Fruit fly (Drosophila melanogaster) whole organism, wandering third instar larva: Measurements from ENCODE around the gene CG3817.

ENCODE experiments used
- Abd-B ChIP-seq: fragments of >200 bp; optimal IDR thresholded peaks from 2 replicates; lab custom pipeline; 2017; ENCODE audit warnings: missing biosample characterization, missing genetic modification characterization
- CG32264 ChIP-seq: fragments of 200-800 bp; sonication (Bioruptor generic); optimal IDR thresholded peaks from 2 replicates; lab custom pipeline; 2016; ENCODE audit warnings: missing biosample characterization, missing genetic modification characterization
- CG9705 ChIP-seq: fragments of 200-800 bp; sonication (Bioruptor generic); optimal IDR thresholded peaks from 2 replicates; lab custom pipeline; 2018; ENCODE audit warnings: missing biosample characterization, mild to moderate bottlenecking, missing genetic modification characterization
- CrebA ChIP-seq: fragments of 200-800 bp; sonication (Bioruptor generic); optimal IDR thresholded peaks from 2 replicates; lab custom pipeline; 2016; ENCODE audit warnings: missing biosample characterization, mild to moderate bottlenecking, missing genetic modification characterization, borderline replicate concordance
- Dfd ChIP-seq: fragments of >200 bp; optimal IDR thresholded peaks from 2 replicates; lab custom pipeline; 2017; ENCODE audit warnings: missing biosample characterization, missing genetic modification characterization
- Dif ChIP-seq: fragments of 200-275, 200-300 bp; sonication (Bioruptor generic); optimal IDR thresholded peaks from 2 replicates; lab custom pipeline; 2018; ENCODE audit warnings: missing biosample characterization, missing genetic modification characterization; ENCODE audit not compliant: partially characterized antibody
- GATAd ChIP-seq: sonication (Bioruptor generic); optimal IDR thresholded peaks from 2 replicates; lab custom pipeline; 2016; ENCODE audit warnings: missing biosample characterization, missing genetic modification characterization
- HLH106 ChIP-seq: fragments of 200-800 bp; optimal IDR thresholded peaks from 3 replicates; lab custom pipeline; 2019; ENCODE audit warnings: missing biosample characterization, mild to moderate bottlenecking, missing genetic modification characterization, moderate library complexity
- Hnf4 ChIP-seq: fragments of 200-800 bp; sonication (Bioruptor generic); optimal IDR thresholded peaks from 2 replicates; lab custom pipeline; 2016; ENCODE audit warnings: missing biosample characterization, mild to moderate bottlenecking, missing genetic modification characterization
- Hr78 ChIP-seq: fragments of >200 bp; optimal IDR thresholded peaks from 2 replicates; lab custom pipeline; 2017; ENCODE audit warnings: missing biosample characterization, missing genetic modification characterization
- Hr83 ChIP-seq: fragments of 200-300 bp; sonication (Bioruptor generic); optimal IDR thresholded peaks from 2 replicates; lab custom pipeline; 2016; ENCODE audit warnings: missing biosample characterization, mild to moderate bottlenecking, missing genetic modification characterization, moderate library complexity; ENCODE audit not compliant: poor library complexity, severe bottlenecking
- Jra ChIP-seq: sonication (Bioruptor generic); optimal IDR thresholded peaks from 2 replicates; lab custom pipeline; 2016; ENCODE audit warnings: missing biosample characterization, missing genetic modification characterization
- Mio ChIP-seq: sonication (Bioruptor generic); optimal IDR thresholded peaks from 2 replicates; lab custom pipeline; 2016; ENCODE audit warnings: missing biosample characterization, missing genetic modification characterization
- Myc ChIP-seq: fragments of >200 bp; optimal IDR thresholded peaks from 2 replicates; lab custom pipeline; 2017
- N ChIP-seq: fragments of >200 bp; optimal IDR thresholded peaks from 2 replicates; lab custom pipeline; 2018; ENCODE audit warnings: missing biosample characterization, missing external identifiers, missing genetic modification characterization
- OdsH ChIP-seq: fragments of 200-800 bp; sonication (Bioruptor generic); optimal IDR thresholded peaks from 2 replicates; lab custom pipeline; 2016; ENCODE audit warnings: missing biosample characterization, mild to moderate bottlenecking, missing genetic modification characterization
- Rel ChIP-seq, 2 experiments: fragments of 200-800 bp; sonication (Bioruptor generic) in 1 of 2; optimal IDR thresholded peaks; 2 replicates in 1 of 2; 3 replicates in 1 of 2; lab custom pipeline; 2016 to 2019; ENCODE audit warnings: mild to moderate bottlenecking in 2 of 2, missing biosample characterization in 2 of 2, missing genetic modification characterization in 2 of 2, moderate library complexity in 1 of 2
- Sp1 ChIP-seq: fragments of 200-800 bp; sonication (Bioruptor generic); optimal IDR thresholded peaks from 3 replicates; lab custom pipeline; 2019; ENCODE audit warnings: missing biosample characterization, mild to moderate bottlenecking, missing genetic modification characterization, moderate library complexity
- Vsx2 ChIP-seq: fragments of 200-300, 225-300 bp; sonication (Bioruptor generic); optimal IDR thresholded peaks from 2 replicates; lab custom pipeline; 2018; ENCODE audit warnings: missing biosample characterization, missing genetic modification characterization; ENCODE audit not compliant: partially characterized antibody
- br ChIP-seq: fragments of 200-800 bp; sonication (Bioruptor generic); optimal IDR thresholded peaks from 2 replicates; lab custom pipeline; 2016; ENCODE audit warnings: missing biosample characterization, missing genetic modification characterization
- brk ChIP-seq: fragments of 200-800 bp; sonication (Bioruptor generic); optimal IDR thresholded peaks from 2 replicates; lab custom pipeline; 2016; ENCODE audit warnings: missing biosample characterization, mild to moderate bottlenecking, missing genetic modification characterization
- dl ChIP-seq, 2 experiments: fragments of 175-275, 200-275 bp in 1 of 2; fragments of 200-275 bp in 1 of 2; sonication (Bioruptor generic); optimal IDR thresholded peaks; lab custom pipeline; 2018; ENCODE audit warnings: mild to moderate bottlenecking in 2 of 2, missing biosample characterization in 2 of 2, missing genetic modification characterization in 2 of 2, moderate library complexity in 2 of 2; ENCODE audit not compliant: partially characterized antibody in 2 of 2, insufficient read depth in 1 of 2
- dmrt93B ChIP-seq: fragments of 200-800 bp; sonication (Bioruptor generic); optimal IDR thresholded peaks from 2 replicates; lab custom pipeline; 2018; ENCODE audit warnings: missing biosample characterization, mild to moderate bottlenecking, missing genetic modification characterization
- dsf ChIP-seq: sonication (Bioruptor generic); optimal IDR thresholded peaks from 2 replicates; lab custom pipeline; 2016; ENCODE audit warnings: missing biosample characterization, missing genetic modification characterization, borderline replicate concordance
- ey ChIP-seq: fragments of 200-800 bp; sonication (Bioruptor generic); optimal IDR thresholded peaks from 2 replicates; lab custom pipeline; 2016; ENCODE audit warnings: missing biosample characterization, missing genetic modification characterization
- foxo ChIP-seq, 2 experiments: fragments of 200-800 bp; sonication (Bioruptor generic); optimal IDR thresholded peaks; 2 replicates in 1 of 2; 3 replicates in 1 of 2; lab custom pipeline; 2016 to 2017; ENCODE audit warnings: missing biosample characterization in 2 of 2, missing genetic modification characterization in 2 of 2
- fru ChIP-seq: fragments of 200-800 bp; sonication (Bioruptor generic); optimal IDR thresholded peaks from 3 replicates; lab custom pipeline; 2016; ENCODE audit warnings: missing biosample characterization, mild to moderate bottlenecking, missing genetic modification characterization
- h ChIP-seq: fragments of 200-800 bp; sonication (Bioruptor generic); optimal IDR thresholded peaks from 3 replicates; lab custom pipeline; 2016; ENCODE audit warnings: missing biosample characterization, mild to moderate bottlenecking, missing genetic modification characterization
- jim ChIP-seq: fragments of 175-275, 200-325 bp; sonication (Bioruptor generic); optimal IDR thresholded peaks from 2 replicates; lab custom pipeline; 2016; ENCODE audit warnings: missing biosample characterization, mild to moderate bottlenecking, missing genetic modification characterization
- lola ChIP-seq: fragments of >200 bp; optimal IDR thresholded peaks from 2 replicates; lab custom pipeline; 2017; ENCODE audit warnings: missing biosample characterization, missing genetic modification characterization
- pan ChIP-seq: fragments of >200 bp; optimal IDR thresholded peaks from 2 replicates; lab custom pipeline; 2017
- psq ChIP-seq: fragments of 200-800 bp; sonication (Bioruptor generic); optimal IDR thresholded peaks from 3 replicates; lab custom pipeline; 2017; ENCODE audit warnings: missing biosample characterization, mild to moderate bottlenecking, missing genetic modification characterization, moderate library complexity
- rgr ChIP-seq: fragments of 200-800 bp; sonication (Bioruptor generic); optimal IDR thresholded peaks from 3 replicates; lab custom pipeline; 2016; ENCODE audit warnings: missing biosample characterization, mild to moderate bottlenecking, missing genetic modification characterization
- sage ChIP-seq: fragments of 200-800 bp; sonication (Bioruptor generic); optimal IDR thresholded peaks from 2 replicates; lab custom pipeline; 2016; ENCODE audit warnings: missing biosample characterization, mild to moderate bottlenecking, missing genetic modification characterization
- sv ChIP-seq: fragments of 200-800 bp; sonication (Bioruptor generic); optimal IDR thresholded peaks from 3 replicates; lab custom pipeline; 2016; ENCODE audit warnings: missing biosample characterization, missing genetic modification characterization
- tai ChIP-seq: sonication (Bioruptor generic); optimal IDR thresholded peaks from 2 replicates; lab custom pipeline; 2016; ENCODE audit warnings: missing biosample characterization, missing genetic modification characterization
- usp ChIP-seq: fragments of >200 bp; optimal IDR thresholded peaks from 2 replicates; lab custom pipeline; 2017; ENCODE audit warnings: missing biosample characterization, missing genetic modification characterization
- woc ChIP-seq: sonication (Bioruptor generic); optimal IDR thresholded peaks from 2 replicates; lab custom pipeline; 2016; ENCODE audit warnings: missing biosample characterization, mild to moderate bottlenecking, missing genetic modification characterization

The CG3817 gene

dm6 chr3R:14898280-14898756, at the start of gene CG3817, which contains the start of gene Nup93-2:
Gene CG3817, plus strand, starts transcription at chr3R:14898739.
Gene Nup93-2, minus strand, starts transcription at chr3R:14898372.
- TF ChIP-seq psq (GFP tag; lab: Kevin White, UChicago), result peak; percentile 62
- peak; percentile 53 for TF ChIP-seq Myc (lab: Kevin White, UChicago)
- TF ChIP-seq woc (GFP tag; lab: Kevin White, UChicago), result peak; percentile 61
- TF ChIP-seq brk (GFP tag; lab: Kevin White, UChicago), result no peak
- TF ChIP-seq tai, result no peak
- TF ChIP-seq dmrt93B, result peak; percentile 15
- peak; percentile 58 for TF ChIP-seq Sp1 (GFP tag; lab: Kevin White, UChicago)
- peak; percentile 25 for TF ChIP-seq h (GFP tag; lab: Kevin White, UChicago)
- TF ChIP-seq HLH106 (tag; lab: Kevin White, UChicago), result peak; percentile 88
- TF ChIP-seq OdsH, result peak; percentile 16
- TF ChIP-seq foxo (GFP tag; optimal IDR thresholded peaks at IDR 0.05; lab: Kevin White, UChicago), result peak in 1 of 2 experiments; percentile 84
- TF ChIP-seq N (GFP tag; lab: Kevin White, UChicago), result no peak
- peak; percentile 12 for TF ChIP-seq Hr83 (GFP tag; lab: Kevin White, UChicago)
- TF ChIP-seq rgr (GFP tag; lab: Kevin White, UChicago), result peak; percentile 61

- TF ChIP-seq sv (GFP tag; lab: Kevin White, UChicago) (no peak), pan (lab: Kevin White, UChicago) (no peak), br (GFP tag; lab: Kevin White, UChicago) (no peak), CG9705 (no peak), GATAd (GFP tag; lab: Kevin White, UChicago) (no peak), dl (GFP tag; optimal IDR thresholded peaks at IDR 0.05; lab: Kevin White, UChicago; ENCODE audit: insufficient read depth in 1 of 2, partially characterized antibody in 2 of 2) (peak in 1 of 2 experiments; percentile 8), Mio (GFP tag; lab: Kevin White, UChicago) (no peak), brk (GFP tag; lab: Kevin White, UChicago) (no peak), Dfd (GFP tag; lab: Kevin White, UChicago) (no peak)
Observed at dm6 chr3R:14852610-14853009, 45.9 kb upstream of the CG3817 start.

- TF ChIP-seq dl (GFP tag; optimal IDR thresholded peaks at IDR 0.05; lab: Kevin White, UChicago; ENCODE audit: insufficient read depth in 1 of 2, partially characterized antibody in 2 of 2) (peak; percentile 40 to 61), N (GFP tag; lab: Kevin White, UChicago) (no peak), woc (GFP tag; lab: Kevin White, UChicago) (peak; percentile 9), Dif (GFP tag; lab: Kevin White, UChicago) (peak; percentile 41), h (GFP tag; lab: Kevin White, UChicago) (peak; percentile 74), Hr78 (GFP tag; lab: Kevin White, UChicago) (no peak), sage (no peak), CG32264 (GFP tag; lab: Kevin White, UChicago) (no peak), Sp1 (GFP tag; lab: Kevin White, UChicago) (peak; percentile 60), HLH106 (tag; lab: Kevin White, UChicago) (peak; percentile 21), OdsH (peak; percentile 69), tai (no peak), foxo (GFP tag; optimal IDR thresholded peaks at IDR 0.05; lab: Kevin White, UChicago) (peak in 1 of 2 experiments; percentile 49), CG9705 (peak; percentile 21), pan (lab: Kevin White, UChicago) (no peak), dsf (GFP tag; lab: Kevin White, UChicago) (no peak), Dfd (GFP tag; lab: Kevin White, UChicago) (no peak), Hnf4 (GFP tag; lab: Kevin White, UChicago) (peak; percentile 56), sv (GFP tag; lab: Kevin White, UChicago) (no peak), dmrt93B (no peak), Rel (GFP tag; optimal IDR thresholded peaks at IDR 0.05; lab: Kevin White, UChicago) (peak; percentile 29), Rel (tag; optimal IDR thresholded peaks at IDR 0.05; lab: Kevin White, UChicago) (peak; percentile 45), lola (GFP tag; lab: Kevin White, UChicago) (no peak), fru (GFP tag; lab: Kevin White, UChicago) (peak; percentile 68), Hr83 (GFP tag; lab: Kevin White, UChicago) (peak; percentile 82), Abd-B (GFP tag; lab: Kevin White, UChicago) (no peak), br (GFP tag; lab: Kevin White, UChicago) (peak; percentile 73), psq (GFP tag; lab: Kevin White, UChicago) (peak; percentile 50), Vsx2 (GFP tag; lab: Kevin White, UChicago) (peak; percentile 87), CrebA (GFP tag; lab: Kevin White, UChicago) (peak; percentile 25), ey (GFP tag; lab: Kevin White, UChicago) (peak; percentile 17), brk (GFP tag; lab: Kevin White, UChicago) (peak; percentile 80), jim (peak; percentile 38), usp (GFP tag; lab: Kevin White, UChicago) (no peak), GATAd (GFP tag; lab: Kevin White, UChicago) (no peak), Myc (lab: Kevin White, UChicago) (no peak), Mio (GFP tag; lab: Kevin White, UChicago) (no peak), Jra (peak; percentile 35), rgr (GFP tag; lab: Kevin White, UChicago) (peak; percentile 68)
Observed at dm6 chr3R:14853767-14854191, 44.8 kb upstream of the CG3817 start.
